Worm (Caenorhabditis elegans) whole organism, young adult: ENCODE data around the gene C34E10.12.

Experiments
- B0019.2 ChIP-seq: fragments of 200-800 bp; sonication (Bioruptor generic); conservative IDR thresholded peaks from 2 replicates; pipeline ENCODE4 v1.3.6; 2022; ENCODE audit warnings: missing genetic modification reagents, missing genetic modification characterization, missing compliant biosample characterization
- B0261.1 ChIP-seq: sonication (generic microtip); optimal IDR thresholded peaks from 2 replicates; lab custom pipeline; 2016; ENCODE audit warnings: mild to moderate bottlenecking, missing genetic modification characterization, moderate library complexity, missing compliant biosample characterization
- F10E7.11 ChIP-seq: sonication (generic microtip); optimal IDR thresholded peaks from 2 replicates; lab custom pipeline; 2017; ENCODE audit warnings: mild to moderate bottlenecking, missing genetic modification characterization, moderate library complexity, missing compliant biosample characterization
- F23B12.7 ChIP-seq: sonication (generic microtip); optimal IDR thresholded peaks from 2 replicates; lab custom pipeline; 2017; ENCODE audit warnings: missing genetic modification characterization, mild to moderate bottlenecking, missing compliant biosample characterization, antibody characterized with exemption, moderate library complexity; ENCODE audit not compliant: insufficient read depth
- F39B2.1 ChIP-seq: fragments of 200-800 bp; sonication (Bioruptor generic); IDR thresholded peaks from 2 replicates; pipeline ENCODE4 v1.3.6; 2022; ENCODE audit warnings: missing genetic modification reagents, missing genetic modification characterization, missing compliant biosample characterization
- F55B11.4 ChIP-seq: sonication (generic microtip); optimal IDR thresholded peaks from 2 replicates; lab custom pipeline; 2016; ENCODE audit warnings: missing compliant biosample characterization, missing genetic modification characterization, borderline replicate concordance; ENCODE audit not compliant: insufficient read depth
- K12H6.12 ChIP-seq: fragments of 200-800 bp; sonication (Bioruptor generic); optimal IDR thresholded peaks from 2 replicates; lab custom pipeline; 2018; ENCODE audit warnings: mild to moderate bottlenecking, missing genetic modification characterization, missing compliant biosample characterization
- Y67H2A.10 ChIP-seq: fragments of 200-800 bp; sonication (Bioruptor generic); conservative IDR thresholded peaks from 2 replicates; pipeline ENCODE4 v1.3.6; 2022; ENCODE audit warnings: missing genetic modification reagents, missing genetic modification characterization, missing compliant biosample characterization
- Y79H2A.3 ChIP-seq: fragments of 200-800 bp; sonication (Bioruptor generic); conservative IDR thresholded peaks from 2 replicates; pipeline ENCODE4 v1.3.6; 2022; ENCODE audit warnings: missing genetic modification reagents, missing genetic modification characterization, missing compliant biosample characterization
- Y95B8A.8 ChIP-seq: fragments of 200-800 bp; sonication (Bioruptor generic); IDR thresholded peaks from 2 replicates; pipeline ENCODE4 v1.3.6; 2022; ENCODE audit warnings: missing genetic modification reagents, missing genetic modification characterization, missing compliant biosample characterization
- ZK185.1 ChIP-seq: sonication (generic microtip); optimal IDR thresholded peaks from 2 replicates; lab custom pipeline; 2016; ENCODE audit warnings: mild to moderate bottlenecking, missing genetic modification characterization, missing compliant biosample characterization; ENCODE audit not compliant: poor library complexity, severe bottlenecking
- ama-1 ChIP-seq, 3 experiments: fragments of 150-350 bp in 1 of 3; sonication (generic microtip) in 2 of 3; optimal IDR thresholded peaks; 2 replicates each; lab custom pipeline; 2014 to 2018; ENCODE audit warnings: missing biosample characterization in 2 of 3, missing genetic modification characterization in 2 of 3, missing genetic modification reagents in 2 of 3
- aptf-2 ChIP-seq: fragments of 200-800 bp; sonication (Bioruptor generic); conservative IDR thresholded peaks from 2 replicates; pipeline ENCODE4 v1.3.6; 2022; ENCODE audit warnings: missing genetic modification reagents, missing genetic modification characterization, missing compliant biosample characterization
- attf-6 ChIP-seq: fragments of 200-800 bp; sonication (Bioruptor generic); IDR thresholded peaks from 2 replicates; pipeline ENCODE4 v1.3.6; 2022; ENCODE audit warnings: missing genetic modification reagents, missing genetic modification characterization, missing compliant biosample characterization
- ceh-100 ChIP-seq: fragments of 200-800 bp; sonication (Bioruptor generic); IDR thresholded peaks from 2 replicates; pipeline ENCODE4 v1.3.6; 2022; ENCODE audit warnings: missing genetic modification reagents, missing genetic modification characterization, missing compliant biosample characterization
- ceh-91 ChIP-seq: fragments of 200-800 bp; sonication (Bioruptor generic); IDR thresholded peaks from 2 replicates; pipeline ENCODE4 v1.3.6; 2022; ENCODE audit warnings: missing genetic modification reagents, missing genetic modification characterization, missing compliant biosample characterization
- dox-1 ChIP-seq: fragments of 200-800 bp; sonication (Bioruptor generic); IDR thresholded peaks from 2 replicates; pipeline ENCODE4 v1.3.6; 2022; ENCODE audit warnings: missing genetic modification reagents, missing genetic modification characterization, missing compliant biosample characterization
- efl-1 ChIP-seq: fragments of 150-350 bp; optimal IDR thresholded peaks from 2 replicates; lab custom pipeline; 2014; ENCODE audit warnings: missing biosample characterization, missing genetic modification reagents, missing genetic modification characterization
- gei-17 ChIP-seq: fragments of 200-800 bp; sonication (Bioruptor generic); optimal IDR thresholded peaks from 2 replicates; lab custom pipeline; 2018; ENCODE audit warnings: mild to moderate bottlenecking, missing genetic modification characterization, missing compliant biosample characterization
- hlh-12 ChIP-seq: sonication (generic microtip); optimal IDR thresholded peaks from 2 replicates; lab custom pipeline; 2016; ENCODE audit warnings: missing genetic modification characterization, missing compliant biosample characterization
- hlh-26 ChIP-seq: fragments of 200-800 bp; sonication (Bioruptor generic); conservative IDR thresholded peaks from 2 replicates; pipeline ENCODE4 v1.3.6; 2022; ENCODE audit warnings: missing genetic modification reagents, missing genetic modification characterization, missing compliant biosample characterization
- hmg-1.2 ChIP-seq: fragments of 200-800 bp; sonication (Bioruptor generic); IDR thresholded peaks from 2 replicates; pipeline ENCODE4 v1.3.6; 2022; ENCODE audit warnings: missing genetic modification reagents, missing genetic modification characterization, missing compliant biosample characterization
- hsf-1 ChIP-seq: fragments of 200-800 bp; sonication (Bioruptor generic); IDR thresholded peaks from 2 replicates; pipeline ENCODE4 v1.3.6; 2022; ENCODE audit warnings: missing genetic modification reagents, missing genetic modification characterization, missing compliant biosample characterization
- let-526 ChIP-seq: fragments of 200-800 bp; sonication (Bioruptor generic); IDR thresholded peaks from 2 replicates; pipeline ENCODE4 v1.3.6; 2022; ENCODE audit warnings: missing genetic modification reagents, missing genetic modification characterization, missing compliant biosample characterization
- lin-54 ChIP-seq: fragments of 200-800 bp; sonication (Bioruptor generic); optimal IDR thresholded peaks from 2 replicates; lab custom pipeline; 2018; ENCODE audit warnings: mild to moderate bottlenecking, missing genetic modification characterization, missing compliant biosample characterization
- lir-1 ChIP-seq: fragments of 200-800 bp; sonication (Bioruptor generic); conservative IDR thresholded peaks from 2 replicates; pipeline ENCODE4 v1.3.6; 2022; ENCODE audit warnings: missing genetic modification reagents, missing genetic modification characterization, missing compliant biosample characterization
- lsl-1 ChIP-seq: fragments of 200-800 bp; sonication (Bioruptor generic); optimal IDR thresholded peaks from 2 replicates; lab custom pipeline; 2018; ENCODE audit warnings: mild to moderate bottlenecking, missing genetic modification characterization, moderate library complexity, missing compliant biosample characterization
- lsy-27 ChIP-seq: sonication (generic microtip); optimal IDR thresholded peaks from 2 replicates; lab custom pipeline; 2017; ENCODE audit warnings: missing genetic modification characterization, mild to moderate bottlenecking, missing compliant biosample characterization, antibody characterized with exemption, missing genotype, borderline replicate concordance; ENCODE audit not compliant: insufficient read depth
- madf-10 ChIP-seq: sonication (generic microtip); optimal IDR thresholded peaks from 2 replicates; lab custom pipeline; 2016; ENCODE audit warnings: mild to moderate bottlenecking, missing genetic modification characterization, missing compliant biosample characterization
- madf-3 ChIP-seq: fragments of 200-800 bp; sonication (Bioruptor generic); IDR thresholded peaks from 2 replicates; pipeline ENCODE4 v1.3.6; 2022; ENCODE audit warnings: missing genetic modification reagents, missing genetic modification characterization, missing compliant biosample characterization
- madf-6 ChIP-seq: fragments of 200-800 bp; sonication (Bioruptor generic); IDR thresholded peaks from 2 replicates; pipeline ENCODE4 v1.3.6; 2022; ENCODE audit warnings: missing genetic modification reagents, missing genetic modification characterization, missing compliant biosample characterization
- madf-8 ChIP-seq: fragments of 200-800 bp; sonication (Bioruptor generic); conservative IDR thresholded peaks from 2 replicates; pipeline ENCODE4 v1.3.6; 2022; ENCODE audit warnings: missing genetic modification reagents, missing genetic modification characterization, missing compliant biosample characterization
- mes-4 ChIP-seq: sonication (generic microtip); optimal IDR thresholded peaks from 2 replicates; lab custom pipeline; 2016; ENCODE audit warnings: missing genotype, missing genetic modification characterization, missing compliant biosample characterization
- nfya-2 ChIP-seq: fragments of 200-800 bp; sonication (Bioruptor generic); IDR thresholded peaks from 2 replicates; pipeline ENCODE4 v1.3.6; 2022; ENCODE audit warnings: missing genetic modification reagents, missing genetic modification characterization, missing compliant biosample characterization
- nhr-179 ChIP-seq: sonication (generic microtip); optimal IDR thresholded peaks from 2 replicates; lab custom pipeline; 2016; ENCODE audit warnings: mild to moderate bottlenecking, missing genetic modification characterization, missing compliant biosample characterization
- rcor-1 ChIP-seq: fragments of 200-800 bp; sonication (Bioruptor generic); IDR thresholded peaks from 2 replicates; pipeline ENCODE4 v1.3.6; 2022; ENCODE audit warnings: missing genetic modification reagents, missing genetic modification characterization, missing compliant biosample characterization
- repo-1 ChIP-seq: sonication (generic microtip); optimal IDR thresholded peaks from 2 replicates; lab custom pipeline; 2017; ENCODE audit warnings: mild to moderate bottlenecking, missing genetic modification characterization, missing compliant biosample characterization
- snpc-3.4 ChIP-seq: sonication (generic microtip); optimal IDR thresholded peaks from 2 replicates; lab custom pipeline; 2017; ENCODE audit warnings: missing genetic modification characterization, mild to moderate bottlenecking, missing compliant biosample characterization, antibody characterized with exemption, moderate library complexity, missing genotype, missing genetic modification reagents
- snpc-4 ChIP-seq, 5 experiments: fragments of 150-350 bp in 1 of 5; sonication (generic microtip) in 4 of 5; optimal IDR thresholded peaks; 2 replicates each; lab custom pipeline; 2014 to 2018; ENCODE audit warnings: missing genetic modification characterization in 5 of 5, missing biosample characterization in 3 of 5, antibody characterized with exemption in 2 of 5, mild to moderate bottlenecking in 2 of 5, missing compliant biosample characterization in 2 of 5, missing genotype in 2 of 5, moderate library complexity in 2 of 5, missing genetic modification reagents in 1 of 5
- somi-1 ChIP-seq: fragments of 200-800 bp; sonication (Bioruptor generic); optimal IDR thresholded peaks from 2 replicates; lab custom pipeline; 2018; ENCODE audit warnings: mild to moderate bottlenecking, missing genetic modification characterization, missing compliant biosample characterization
- tbp1 ChIP-seq: fragments of 200-800 bp; sonication (Bioruptor generic); optimal IDR thresholded peaks from 2 replicates; lab custom pipeline; 2018; ENCODE audit warnings: mild to moderate bottlenecking, missing genetic modification characterization, missing compliant biosample characterization
- zfh-2 ChIP-seq: fragments of 200-800 bp; sonication (Bioruptor generic); conservative IDR thresholded peaks from 2 replicates; pipeline ENCODE4 v1.3.6; 2022; ENCODE audit warnings: missing genetic modification reagents, missing genetic modification characterization, missing compliant biosample characterization
- zim-3 ChIP-seq: sonication (generic microtip); optimal IDR thresholded peaks from 2 replicates; lab custom pipeline; 2017; ENCODE audit warnings: mild to moderate bottlenecking, missing genetic modification characterization, moderate library complexity, missing compliant biosample characterization
- ztf-18 ChIP-seq: sonication (generic microtip); optimal IDR thresholded peaks from 2 replicates; lab custom pipeline; 2016; ENCODE audit warnings: missing genotype, mild to moderate bottlenecking, missing genetic modification characterization, missing compliant biosample characterization
- ztf-6 ChIP-seq: fragments of 200-800 bp; sonication (Bioruptor generic); IDR thresholded peaks from 2 replicates; pipeline ENCODE4 v1.3.6; 2022; ENCODE audit warnings: missing genetic modification reagents, missing genetic modification characterization, missing compliant biosample characterization

C34E10.12 gene

DNA sequence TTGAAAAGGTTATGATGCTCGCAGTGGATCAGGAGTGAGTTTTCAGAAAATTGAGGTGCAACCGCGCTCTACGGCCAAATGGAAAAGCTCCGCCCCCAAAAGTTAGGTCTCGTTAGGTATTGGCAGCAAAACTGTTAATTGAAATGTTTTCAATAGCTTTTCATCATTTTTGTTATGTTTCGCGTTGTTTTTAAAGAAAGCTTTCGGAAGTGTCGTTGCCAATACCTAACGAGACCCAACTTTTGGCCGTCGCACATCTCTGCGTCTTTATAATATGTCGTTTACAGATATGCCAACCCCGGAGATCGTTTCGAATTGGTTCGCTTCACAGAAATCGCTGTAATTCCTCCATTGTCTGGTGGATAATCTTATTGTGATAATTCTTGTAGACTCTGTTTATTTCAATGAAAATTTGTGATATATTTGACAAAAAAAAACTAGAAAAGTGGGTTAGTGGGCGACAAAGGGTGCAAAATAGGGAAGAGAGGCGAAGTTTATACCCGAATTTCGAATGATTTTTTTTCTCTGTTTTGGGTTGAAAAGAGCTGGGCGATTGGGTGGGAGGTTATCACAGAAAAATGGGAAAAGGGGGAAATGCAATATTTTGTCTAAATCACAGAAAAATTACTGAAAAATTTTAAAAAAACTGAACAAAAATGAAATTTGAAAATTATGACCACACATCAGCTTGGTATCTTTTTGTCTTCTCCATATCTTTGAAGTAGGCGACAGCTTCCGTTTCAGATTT lies 31.2 kb downstream of the C34E10.12 start (continued):
- TF ChIP-seq hsf-1 (GFP tag; lab: Robert Waterston, UW) (no peak), snpc-4 (GFP tag; optimal IDR thresholded peaks at IDR 0.05; lab: Kevin White, UChicago) (no peak), snpc-4 (tag; optimal IDR thresholded peaks at IDR 0.05; lab: Kevin White, UChicago) (no peak), lsy-27 (tag; lab: Kevin White, UChicago) (no peak), madf-10 (tag; lab: Kevin White, UChicago) (peak; percentile 63), hmg-1.2 (GFP tag; lab: Robert Waterston, UW) (peak; percentile 26; the same call in 1 of the 2 replicates), hlh-12 (tag; lab: Kevin White, UChicago) (no peak), nhr-179 (tag; lab: Kevin White, UChicago) (no peak), B0019.2 (GFP tag; lab: Robert Waterston, UW) (no peak), ztf-6 (GFP tag; lab: Robert Waterston, UW) (no peak), lsl-1 (no peak), madf-3 (GFP tag; lab: Robert Waterston, UW) (0 out of 2 replicates have a peak, but pooled peaks have one; percentile 57), aptf-2 (GFP tag; lab: Robert Waterston, UW) (no peak), attf-6 (no peak), Y79H2A.3 (no peak; the same call in 1 of the 2 replicates), F39B2.1 (no peak), F10E7.11 (tag; lab: Kevin White, UChicago) (no peak), ceh-100 (GFP tag; lab: Robert Waterston, UW) (no peak), F23B12.7 (peak; percentile 18), madf-8 (GFP tag; lab: Robert Waterston, UW) (no peak; the same call in 1 of the 2 replicates), B0261.1 (no peak), zim-3 (tag; lab: Kevin White, UChicago) (peak; percentile 11), lir-1 (GFP tag; lab: Robert Waterston, UW) (no peak), mes-4 (tag; lab: Kevin White, UChicago) (no peak), ztf-18 (tag; lab: Kevin White, UChicago) (no peak), madf-6 (no peak), lin-54 (GFP tag; lab: Kevin White, UChicago) (peak; percentile 28), efl-1 (no peak), let-526 (no peak), dox-1 (GFP tag; lab: Robert Waterston, UW) (peak; percentile 27; the same call in 1 of the 2 replicates), rcor-1 (no peak), repo-1 (tag; lab: Kevin White, UChicago) (peak; percentile 91), Y95B8A.8 (GFP tag; lab: Robert Waterston, UW) (0 out of 2 replicates have a peak, but pooled peaks have one; percentile 20), tbp1 (GFP tag; lab: Kevin White, UChicago) (peak; percentile 8), somi-1 (no peak), gei-17 (GFP tag; lab: Kevin White, UChicago) (peak; percentile 11), F55B11.4 (no peak), ama-1 (optimal IDR thresholded peaks at IDR 0.05; lab: Kevin White, UChicago) (no peak), ama-1 (GFP tag; optimal IDR thresholded peaks at IDR 0.05; lab: Kevin White, UChicago) (peak in 1 of 2 experiments; percentile 4), snpc-3.4 (tag; lab: Kevin White, UChicago) (no peak), K12H6.12 (tag; lab: Kevin White, UChicago) (no peak), nfya-2 (GFP tag; lab: Robert Waterston, UW) (no peak), hlh-26 (GFP tag; lab: Robert Waterston, UW) (no peak), ZK185.1 (tag; lab: Kevin White, UChicago) (peak; percentile 45), zfh-2 (GFP tag; lab: Robert Waterston, UW) (no peak), Y67H2A.10 (GFP tag; lab: Robert Waterston, UW) (no peak), ceh-91 (GFP tag; lab: Robert Waterston, UW) (no peak)
